Fruit fly (Drosophila melanogaster): ENCODE data around the gene wcy.
A peak's percentile ranks its signal among the peaks of the same experiment; 100 is the strongest.

Gene wcy

dm6 chrX:17091062-17091904 lies 13.6 kb upstream of the wcy start, which contains the start of the genes CG16700 and CG4991:
Gene CG16700, plus strand, starts transcription at chrX:17091854.
Gene CG4991, plus strand, starts transcription at chrX:17091854.
- TF ChIP-seq Hr83 (GFP tag; optimal IDR thresholded peaks at IDR 0.05; ENCODE audit: poor library complexity, severe bottlenecking) (peak; percentile 6), br (GFP tag; optimal IDR thresholded peaks at IDR 0.05) (no peak), dl (GFP tag; optimal IDR thresholded peaks at IDR 0.05; ENCODE audit: insufficient read depth in 1 of 2, partially characterized antibody in 2 of 2) (peak in 1 of 2 experiments; percentile 4), Dfd (GFP tag; optimal IDR thresholded peaks at IDR 0.05) (no peak), foxo (GFP tag; optimal IDR thresholded peaks at IDR 0.05) (peak in 1 of 2 experiments; percentile 82), CG32264 (GFP tag; optimal IDR thresholded peaks at IDR 0.05) (no peak), Abd-B (GFP tag; optimal IDR thresholded peaks at IDR 0.05) (no peak), Dif (GFP tag; optimal IDR thresholded peaks at IDR 0.05; ENCODE audit: partially characterized antibody) (peak; percentile 1), CrebA (GFP tag; optimal IDR thresholded peaks at IDR 0.05; ENCODE audit: borderline replicate concordance) (no peak), tai (GFP tag; optimal IDR thresholded peaks at IDR 0.05) (no peak), jim (GFP tag; optimal IDR thresholded peaks at IDR 0.05) (no peak), Mio (GFP tag; optimal IDR thresholded peaks at IDR 0.05) (no peak), N (GFP tag; optimal IDR thresholded peaks at IDR 0.05) (no peak), rgr (GFP tag; optimal IDR thresholded peaks at IDR 0.05) (peak; percentile 66), OdsH (GFP tag; optimal IDR thresholded peaks at IDR 0.05) (peak; percentile 77), Vsx2 (GFP tag; optimal IDR thresholded peaks at IDR 0.05; ENCODE audit: partially characterized antibody) (peak; percentile 31), h (GFP tag; optimal IDR thresholded peaks at IDR 0.05) (peak; percentile 62), woc (GFP tag; optimal IDR thresholded peaks at IDR 0.05) (peak; percentile 62), psq (GFP tag; optimal IDR thresholded peaks at IDR 0.05) (peak; percentile 74), sv (GFP tag; optimal IDR thresholded peaks at IDR 0.05) (no peak), GATAd (GFP tag; optimal IDR thresholded peaks at IDR 0.05) (peak; percentile 26), fru (GFP tag; optimal IDR thresholded peaks at IDR 0.05) (peak; percentile 71), Jra (GFP tag; optimal IDR thresholded peaks at IDR 0.05) (peak; percentile 29), Hr78 (GFP tag; optimal IDR thresholded peaks at IDR 0.05) (no peak), pan (optimal IDR thresholded peaks at IDR 0.05) (no peak), Rel (GFP tag; optimal IDR thresholded peaks at IDR 0.05) (no peak), Rel (tag; optimal IDR thresholded peaks at IDR 0.05) (no peak), brk (GFP tag; optimal IDR thresholded peaks at IDR 0.05) (no peak), lola (GFP tag; optimal IDR thresholded peaks at IDR 0.05) (no peak), CG9705 (GFP tag; optimal IDR thresholded peaks at IDR 0.05) (peak; percentile 45), Myc (optimal IDR thresholded peaks at IDR 0.05) (no peak), usp (GFP tag; optimal IDR thresholded peaks at IDR 0.05) (no peak), dmrt93B (GFP tag; optimal IDR thresholded peaks at IDR 0.05) (peak; percentile 80), HLH106 (tag; optimal IDR thresholded peaks at IDR 0.05) (peak; percentile 91), dsf (GFP tag; optimal IDR thresholded peaks at IDR 0.05; ENCODE audit: borderline replicate concordance) (no peak), ey (GFP tag; optimal IDR thresholded peaks at IDR 0.05) (peak; percentile 48), Hnf4 (GFP tag; optimal IDR thresholded peaks at IDR 0.05) (no peak), Sp1 (GFP tag; optimal IDR thresholded peaks at IDR 0.05) (peak; percentile 91), sage (GFP tag; optimal IDR thresholded peaks at IDR 0.05) (no peak)

dm6 chrX:17090585-17090984 lies 12.9 kb upstream of the wcy start:
- no peak for TF ChIP-seq dsf (GFP tag; optimal IDR thresholded peaks at IDR 0.05; ENCODE audit: borderline replicate concordance)
- TF ChIP-seq dmrt93B (GFP tag; optimal IDR thresholded peaks at IDR 0.05): no peak
- TF ChIP-seq Rel (GFP tag; optimal IDR thresholded peaks at IDR 0.05): no peak
- no peak for TF ChIP-seq Rel (tag; optimal IDR thresholded peaks at IDR 0.05)
- TF ChIP-seq foxo (GFP tag; optimal IDR thresholded peaks at IDR 0.05): peak in 1 of 2 experiments; percentile 15
- TF ChIP-seq N (GFP tag; optimal IDR thresholded peaks at IDR 0.05): no peak
- TF ChIP-seq HLH106 (tag; optimal IDR thresholded peaks at IDR 0.05): peak; percentile 27
- TF ChIP-seq ey (GFP tag; optimal IDR thresholded peaks at IDR 0.05): no peak
